Worm (Caenorhabditis elegans) whole organism, L2 larva: ENCODE results near the gene R09E12.9.
"Not testable (repeated sequence)": the region's sequence is repeated elsewhere in the genome, so short reads cannot be mapped to it uniquely, and the experiment has no call there.

Experiments used
- elt-3 ChIP-seq: sonication (generic microtip); optimal IDR thresholded peaks from 2 replicates; lab custom pipeline; 2017; ENCODE audit warnings: missing biosample characterization, missing genetic modification characterization
- lin-13 ChIP-seq: fragments of 150-350 bp; optimal IDR thresholded peaks from 2 replicates; lab custom pipeline; 2014; ENCODE audit warnings: missing biosample characterization, missing genetic modification reagents, missing genetic modification characterization
- unc-62 ChIP-seq: fragments of 150-350 bp; optimal IDR thresholded peaks from 2 replicates; lab custom pipeline; 2014; ENCODE audit warnings: missing biosample characterization, missing genetic modification reagents, missing genetic modification characterization

- TF ChIP-seq elt-3; unc-62 (GFP tag; lab: Kevin White, UChicago); lin-13 (GFP tag; lab: Kevin White, UChicago): not testable (repeated sequence)
Measured at ce11 chrV:820629-821028, 43.2 kb downstream of the R09E12.9 start, which contains the start of gene srx-32.
